Fruit fly (Drosophila melanogaster): ENCODE data around the gene CG13907.
A peak's percentile ranks its signal among the peaks of the same experiment; 100 is the strongest.

CG13907 gene

dm6 chr3L:895314-895980, 13.6 kb upstream of the CG13907 start, which contains the start of gene CG34056 (continued):
- TF ChIP-seq NC2β (GFP tag; optimal IDR thresholded peaks at IDR 0.05) (peak; percentile 64), CG10462 (GFP tag; optimal IDR thresholded peaks at IDR 0.05) (peak; percentile 69), CG10654 (GFP tag; optimal IDR thresholded peaks at IDR 0.05) (peak; percentile 90), CG12155 (GFP tag; optimal IDR thresholded peaks at IDR 0.05) (peak; percentile 75), gsb-n (tag; optimal IDR thresholded peaks at IDR 0.05) (peak; percentile 91), CG1603 (tag; optimal IDR thresholded peaks at IDR 0.05) (peak; percentile 32), E2f2 (GFP tag; IDR thresholded peaks at IDR 0.05) (peak; percentile 76), lbe (GFP tag; optimal IDR thresholded peaks at IDR 0.05) (peak; percentile 97), CG18262 (tag; optimal IDR thresholded peaks at IDR 0.05) (peak; percentile 93), nerfin-2 (GFP tag; IDR thresholded peaks at IDR 0.05; ENCODE audit: partially characterized antibody) (no peak), jigr1 (GFP tag; IDR thresholded peaks at IDR 0.05) (peak; percentile 86), Vsx1 (GFP tag; optimal IDR thresholded peaks at IDR 0.05) (peak; percentile 86), org-1 (GFP tag; optimal IDR thresholded peaks at IDR 0.05) (peak; percentile 63), inv (GFP tag; IDR thresholded peaks at IDR 0.05; ENCODE audit: partially characterized antibody) (no peak), CG2116 (GFP tag; optimal IDR thresholded peaks at IDR 0.05) (peak; percentile 24), ATbp (GFP tag; optimal IDR thresholded peaks at IDR 0.05) (peak; percentile 92), CG33213 (GFP tag; optimal IDR thresholded peaks at IDR 0.05) (peak; percentile 75), CG13624 (GFP tag; optimal IDR thresholded peaks at IDR 0.05) (peak; percentile 84), CG6683 (GFP tag; optimal IDR thresholded peaks at IDR 0.05) (peak; percentile 88), HLH54F (GFP tag; optimal IDR thresholded peaks at IDR 0.05) (peak; percentile 71), trem (tag; optimal IDR thresholded peaks at IDR 0.05) (peak; percentile 80), Fer1 (GFP tag; optimal IDR thresholded peaks at IDR 0.05) (peak; percentile 94), Asciz (GFP tag; optimal IDR thresholded peaks at IDR 0.05) (peak; percentile 94), CG1647 (GFP tag; optimal IDR thresholded peaks at IDR 0.05) (peak; percentile 82), CG14710 (tag; optimal IDR thresholded peaks at IDR 0.05) (peak; percentile 89), CG3163 (GFP tag; optimal IDR thresholded peaks at IDR 0.05) (no peak), Dek (tag; optimal IDR thresholded peaks at IDR 0.05) (peak; percentile 89), CG10267 (tag; optimal IDR thresholded peaks at IDR 0.05) (peak; percentile 89), Hr39 (optimal IDR thresholded peaks at IDR 0.05) (no peak), emc (GFP tag; optimal IDR thresholded peaks at IDR 0.05) (peak; percentile 66), Awh (GFP tag; IDR thresholded peaks at IDR 0.05) (peak; percentile 97), Rx (GFP tag; IDR thresholded peaks at IDR 0.05) (peak; percentile 96), fru (optimal IDR thresholded peaks at IDR 0.05) (no peak), kay (GFP tag; optimal IDR thresholded peaks at IDR 0.05) (peak; percentile 94), twi (tag; optimal IDR thresholded peaks at IDR 0.05) (peak; percentile 47), CG5180 (GFP tag; optimal IDR thresholded peaks at IDR 0.05) (peak; percentile 84), HmgD (GFP tag; optimal IDR thresholded peaks at IDR 0.05) (no peak), wdn (GFP tag; IDR thresholded peaks at IDR 0.05) (peak; percentile 93), Doc3 (GFP tag; IDR thresholded peaks at IDR 0.05; ENCODE audit: partially characterized antibody) (no peak), ci (GFP tag; IDR thresholded peaks at IDR 0.05) (peak; percentile 98), NC2α (GFP tag; optimal IDR thresholded peaks at IDR 0.05) (no peak), yki (optimal IDR thresholded peaks at IDR 0.05) (no peak), kah (GFP tag; optimal IDR thresholded peaks at IDR 0.05) (peak; percentile 87), corto (GFP tag; optimal IDR thresholded peaks at IDR 0.05) (peak; percentile 96), CG12071 (GFP tag; optimal IDR thresholded peaks at IDR 0.05) (peak; percentile 89), CG3065 (GFP tag; optimal IDR thresholded peaks at IDR 0.05) (peak; percentile 56), H2.0 (GFP tag; IDR thresholded peaks at IDR 0.05) (peak; percentile 92), ac (GFP tag; optimal IDR thresholded peaks at IDR 0.05) (peak; percentile 37), ab (GFP tag; optimal IDR thresholded peaks at IDR 0.05) (no peak), CrebB (tag; optimal IDR thresholded peaks at IDR 0.05) (peak; percentile 78), CG5953 (GFP tag; IDR thresholded peaks at IDR 0.05) (peak; percentile 92)
